Fruit fly (Drosophila melanogaster) whole organism, embryonic: Measurements from ENCODE around the gene r-cup.
A peak's percentile ranks its signal among the peaks of the same experiment; 100 is the strongest.

Experiments used
- Adf1 ChIP-seq: fragments of 200-800 bp; sonication (Bioruptor generic); IDR thresholded peaks from 2 replicates; pipeline ENCODE4 v1.3.6; 2022; ENCODE audit warnings: missing biosample characterization, missing genetic modification characterization
- CG13287 ChIP-seq: fragments of 200-800 bp; sonication (Bioruptor generic); IDR thresholded peaks from 2 replicates; pipeline ENCODE4 v1.3.6; 2022; ENCODE audit warnings: missing biosample characterization, missing genetic modification characterization; ENCODE audit not compliant: partially characterized antibody
- CG13894 ChIP-seq: fragments of 200-800 bp; sonication (Bioruptor generic); optimal IDR thresholded peaks from 3 replicates; lab custom pipeline; 2018; ENCODE audit warnings: missing biosample characterization, mild to moderate bottlenecking, missing genetic modification characterization, moderate library complexity
- CG15269 ChIP-seq: fragments of 200-800 bp; sonication (Bioruptor generic); optimal IDR thresholded peaks from 2 replicates; lab custom pipeline; 2018; ENCODE audit warnings: missing biosample characterization, mild to moderate bottlenecking, missing genetic modification characterization, moderate library complexity
- CG1529 ChIP-seq: fragments of 200-800 bp; sonication (Bioruptor generic); optimal IDR thresholded peaks from 3 replicates; lab custom pipeline; 2018; ENCODE audit warnings: missing biosample characterization, missing genetic modification characterization
- CG17385 ChIP-seq: fragments of 200-800 bp; sonication (Bioruptor generic); optimal IDR thresholded peaks from 3 replicates; lab custom pipeline; 2018; ENCODE audit warnings: missing biosample characterization, mild to moderate bottlenecking, missing genetic modification characterization
- CG18599 ChIP-seq: fragments of 200-800 bp; sonication (Bioruptor generic); optimal IDR thresholded peaks from 3 replicates; lab custom pipeline; 2017; ENCODE audit warnings: missing biosample characterization, missing genetic modification characterization, mild to moderate bottlenecking, moderate library complexity, missing genetic modification reagents
- CG2712 ChIP-seq: fragments of 200-800 bp; optimal IDR thresholded peaks from 3 replicates; lab custom pipeline; 2019; ENCODE audit warnings: missing biosample characterization, mild to moderate bottlenecking, missing genetic modification characterization, moderate library complexity
- CG2889 ChIP-seq: fragments of 200-800 bp; sonication (Bioruptor generic); IDR thresholded peaks from 3 replicates; pipeline ENCODE4 v1.3.6; 2022; ENCODE audit warnings: missing biosample characterization, missing genetic modification characterization
- CG31365 ChIP-seq: fragments of 200-800 bp; sonication (Bioruptor generic); optimal IDR thresholded peaks from 2 replicates; lab custom pipeline; 2018; ENCODE audit warnings: missing biosample characterization, mild to moderate bottlenecking, missing genetic modification characterization
- CG32532 ChIP-seq: fragments of 200-800 bp; sonication (Bioruptor generic); IDR thresholded peaks from 2 replicates; pipeline ENCODE4 v1.3.6; 2022; ENCODE audit warnings: missing biosample characterization, missing genetic modification characterization
- CG6254 ChIP-seq: fragments of 200-800 bp; sonication (Bioruptor generic); optimal IDR thresholded peaks from 3 replicates; lab custom pipeline; 2017; ENCODE audit warnings: mild to moderate bottlenecking, missing biosample characterization, missing genetic modification reagents, missing genetic modification characterization
- CG6791 ChIP-seq: fragments of 200-800 bp; sonication (Bioruptor generic); IDR thresholded peaks from 3 replicates; pipeline ENCODE4 v1.3.6; 2022; ENCODE audit warnings: missing biosample characterization, missing genetic modification characterization; ENCODE audit not compliant: partially characterized antibody
- CG6854 ChIP-seq: fragments of 200-800 bp; sonication (Bioruptor generic); optimal IDR thresholded peaks from 3 replicates; lab custom pipeline; 2017; ENCODE audit warnings: missing biosample characterization, mild to moderate bottlenecking, missing genetic modification characterization
- CG8924 ChIP-seq: fragments of 200-800 bp; optimal IDR thresholded peaks from 3 replicates; lab custom pipeline; 2019; ENCODE audit warnings: missing biosample characterization, mild to moderate bottlenecking, missing genetic modification characterization, moderate library complexity
- CG9932 ChIP-seq: fragments of 200-800 bp; sonication (Bioruptor generic); IDR thresholded peaks from 2 replicates; pipeline ENCODE4 v1.3.6; 2022; ENCODE audit warnings: missing biosample characterization, missing genetic modification characterization
- Dip2 ChIP-seq: fragments of 200-800 bp; sonication (Bioruptor generic); IDR thresholded peaks from 2 replicates; pipeline ENCODE4 v1.3.6; 2022; ENCODE audit warnings: missing biosample characterization, missing genetic modification characterization
- Hand ChIP-seq: fragments of 200-800 bp; sonication (Bioruptor generic); optimal IDR thresholded peaks from 2 replicates; lab custom pipeline; 2017; ENCODE audit warnings: mild to moderate bottlenecking, missing biosample characterization, missing genetic modification reagents, missing genetic modification characterization
- Med ChIP-seq: fragments of 200-800 bp; sonication (Bioruptor generic); peaks from one replicate; lab custom pipeline; 2016; ENCODE audit warnings: missing biosample characterization, missing genetic modification characterization, mild to moderate bottlenecking, inconsistent platforms, moderate library complexity
- Mrtf ChIP-seq: fragments of 200-800 bp; sonication (Bioruptor generic); IDR thresholded peaks from 3 replicates; pipeline ENCODE4 v1.3.6; 2022; ENCODE audit warnings: missing biosample characterization, missing genetic modification characterization
- Poxn ChIP-seq: fragments of 200-800 bp; sonication (Bioruptor generic); IDR thresholded peaks from 2 replicates; pipeline ENCODE4 v1.3.6; 2022; ENCODE audit warnings: missing biosample characterization, missing genetic modification characterization
- Trl ChIP-seq, 3 experiments: fragments of >200 bp in 2 of 3; fragments of 200-800 bp in 1 of 3; sonication (Bioruptor generic) in 1 of 3; optimal IDR thresholded peaks; 2 replicates in 1 of 3; 3 replicates in 2 of 3; lab custom pipeline; 2016 to 2017; ENCODE audit warnings: missing biosample characterization in 1 of 3, missing genetic modification characterization in 1 of 3
- YL-1 ChIP-seq: fragments of 200-800 bp; sonication (Bioruptor generic); optimal IDR thresholded peaks from 3 replicates; lab custom pipeline; 2017; ENCODE audit warnings: missing biosample characterization, mild to moderate bottlenecking, missing genetic modification characterization
- bigmax ChIP-seq: fragments of 200-800 bp; sonication (Bioruptor generic); optimal IDR thresholded peaks from 2 replicates; lab custom pipeline; 2018; ENCODE audit warnings: missing biosample characterization, mild to moderate bottlenecking, missing genetic modification characterization
- cato ChIP-seq: fragments of 200-800 bp; sonication (Bioruptor generic); optimal IDR thresholded peaks from 2 replicates; lab custom pipeline; 2016; ENCODE audit warnings: missing biosample characterization, missing genetic modification characterization, borderline replicate concordance
- caup ChIP-seq: fragments of 200-800 bp; sonication (Bioruptor generic); optimal IDR thresholded peaks from 3 replicates; lab custom pipeline; 2017; ENCODE audit warnings: missing biosample characterization, mild to moderate bottlenecking, missing genetic modification characterization, moderate library complexity; ENCODE audit not compliant: severe bottlenecking
- chn ChIP-seq: fragments of 200-800 bp; sonication (Bioruptor generic); optimal IDR thresholded peaks from 2 replicates; lab custom pipeline; 2016; ENCODE audit warnings: missing biosample characterization, missing genetic modification characterization
- ci ChIP-seq: fragments of 200-800 bp; sonication (Bioruptor generic); IDR thresholded peaks from 3 replicates; pipeline ENCODE4 v1.3.6; 2022; ENCODE audit warnings: missing biosample characterization, missing genetic modification characterization
- crol ChIP-seq: fragments of 200-800 bp; sonication (Bioruptor generic); IDR thresholded peaks from 2 replicates; pipeline ENCODE4 v1.3.6; 2022; ENCODE audit warnings: missing biosample characterization, missing genetic modification characterization
- esg ChIP-seq: fragments of 200-800 bp; sonication (Bioruptor generic); conservative IDR thresholded peaks from 2 replicates; pipeline ENCODE4 v1.3.6; 2022; ENCODE audit warnings: missing biosample characterization, missing genetic modification characterization
- gce ChIP-seq: fragments of 200-800 bp; sonication (Bioruptor generic); IDR thresholded peaks from 3 replicates; pipeline ENCODE4 v1.3.6; 2022; ENCODE audit warnings: missing biosample characterization, missing genetic modification characterization
- gem ChIP-seq: fragments of 200-800 bp; sonication (Bioruptor generic); optimal IDR thresholded peaks from 2 replicates; lab custom pipeline; 2019; ENCODE audit warnings: missing biosample characterization, mild to moderate bottlenecking, missing genetic modification characterization, moderate library complexity
- ind ChIP-seq: fragments of 200-800 bp; sonication (Bioruptor generic); optimal IDR thresholded peaks from 3 replicates; lab custom pipeline; 2016; ENCODE audit warnings: missing biosample characterization, missing genetic modification characterization
- klu ChIP-seq: fragments of 200-800 bp; sonication (Bioruptor generic); IDR thresholded peaks from 2 replicates; pipeline ENCODE4 v1.3.6; 2022; ENCODE audit warnings: missing biosample characterization, missing genetic modification characterization
- lbe ChIP-seq: fragments of 200-800 bp; sonication (Bioruptor generic); optimal IDR thresholded peaks from 2 replicates; lab custom pipeline; 2016; ENCODE audit warnings: missing biosample characterization, mild to moderate bottlenecking, missing genetic modification characterization
- maf-S ChIP-seq: fragments of 200-800 bp; sonication (Bioruptor generic); optimal IDR thresholded peaks from 2 replicates; lab custom pipeline; 2016; ENCODE audit warnings: missing biosample characterization, missing genetic modification characterization
- oc ChIP-seq: fragments of 200-800 bp; sonication (Bioruptor generic); optimal IDR thresholded peaks from 2 replicates; lab custom pipeline; 2018; ENCODE audit warnings: missing biosample characterization, mild to moderate bottlenecking, missing genetic modification characterization, moderate library complexity
- odd ChIP-seq: fragments of 200-800 bp; sonication (Bioruptor generic); optimal IDR thresholded peaks from 2 replicates; lab custom pipeline; 2017; ENCODE audit warnings: missing biosample characterization, mild to moderate bottlenecking, missing genetic modification characterization
- pfk ChIP-seq: fragments of 200-800 bp; sonication (Bioruptor generic); optimal IDR thresholded peaks from 2 replicates; lab custom pipeline; 2018; ENCODE audit warnings: missing biosample characterization, mild to moderate bottlenecking, missing genetic modification characterization, moderate library complexity
- pzg ChIP-seq: fragments of 200-800 bp; sonication (Bioruptor generic); optimal IDR thresholded peaks from 3 replicates; lab custom pipeline; 2018; ENCODE audit warnings: missing biosample characterization, mild to moderate bottlenecking, missing genetic modification characterization, moderate library complexity
- salm ChIP-seq: fragments of 200-800 bp; sonication (Bioruptor generic); optimal IDR thresholded peaks from 2 replicates; lab custom pipeline; 2018; ENCODE audit warnings: missing biosample characterization, mild to moderate bottlenecking, missing genetic modification characterization
- sc ChIP-seq, 3 experiments: fragments of >200 bp in 2 of 3; fragments of 200-800 bp in 1 of 3; sonication (Bioruptor generic) in 1 of 3; optimal IDR thresholded peaks; 2 replicates in 2 of 3; 3 replicates in 1 of 3; lab custom pipeline; 2017; ENCODE audit warnings: mild to moderate bottlenecking in 1 of 3, missing biosample characterization in 1 of 3, missing genetic modification characterization in 1 of 3, missing genetic modification reagents in 1 of 3
- seq ChIP-seq: fragments of 200-800 bp; sonication (Bioruptor generic); IDR thresholded peaks from 2 replicates; pipeline ENCODE4 v1.3.6; 2022; ENCODE audit warnings: missing biosample characterization, missing genetic modification characterization
- sim ChIP-seq: fragments of 200-800 bp; sonication (Bioruptor generic); IDR thresholded peaks from 2 replicates; pipeline ENCODE4 v1.3.6; 2022; ENCODE audit warnings: missing biosample characterization, missing genetic modification characterization
- slp2 ChIP-seq: fragments of 200-800 bp; sonication (Bioruptor generic); optimal IDR thresholded peaks from 2 replicates; lab custom pipeline; 2016; ENCODE audit warnings: missing biosample characterization, missing genetic modification characterization
- tna ChIP-seq: fragments of 200-800 bp; sonication (Bioruptor generic); IDR thresholded peaks from 2 replicates; pipeline ENCODE4 v1.3.6; 2022; ENCODE audit warnings: missing biosample characterization, missing genetic modification characterization; ENCODE audit not compliant: partially characterized antibody
- twi ChIP-seq: fragments of 200-800 bp; optimal IDR thresholded peaks from 2 replicates; lab custom pipeline; 2019; ENCODE audit warnings: missing biosample characterization, mild to moderate bottlenecking, missing genetic modification characterization, moderate library complexity
- vfl ChIP-seq: fragments of 200-800 bp; sonication (Bioruptor generic); optimal IDR thresholded peaks from 2 replicates; lab custom pipeline; 2016; ENCODE audit warnings: missing biosample characterization, missing genetic modification characterization
- zf30C ChIP-seq: fragments of 200-800 bp; sonication (Bioruptor generic); optimal IDR thresholded peaks from 3 replicates; lab custom pipeline; 2018; ENCODE audit warnings: missing biosample characterization, mild to moderate bottlenecking, missing genetic modification characterization

Gene r-cup

dm6 chrX:21058991-21059390, 33.3 kb upstream of the r-cup start (continued):
- peak; percentile 94 for TF ChIP-seq CG15269 (tag; lab: Kevin White, UChicago)
- peak; percentile 60 for TF ChIP-seq Hand (GFP tag; lab: Kevin White, UChicago)
- no peak for TF ChIP-seq Dip2 (GFP tag; lab: Robert Waterston, UW)
- TF ChIP-seq gce (GFP tag; lab: Robert Waterston, UW) = peak; percentile 76; the same call in 2 of the 3 replicates
- no peak for TF ChIP-seq bigmax
- TF ChIP-seq oc (tag; lab: Kevin White, UChicago) = peak; percentile 93
- TF ChIP-seq slp2 (GFP tag; lab: Kevin White, UChicago) = peak; percentile 84
- TF ChIP-seq seq (GFP tag; lab: Robert Waterston, UW) = peak; percentile 90
- no peak for TF ChIP-seq CG13287 (GFP tag; lab: Robert Waterston, UW)
- TF ChIP-seq CG9932 (GFP tag; lab: Robert Waterston, UW) = peak; percentile 56; the same call in 1 of the 2 replicates
- peak; percentile 60 for TF ChIP-seq vfl (GFP tag; lab: Kevin White, UChicago)
- no peak for TF ChIP-seq CG6791 (GFP tag; lab: Robert Waterston, UW)
- TF ChIP-seq ind = peak; percentile 89
- peak; percentile 91 for TF ChIP-seq salm (tag; lab: Kevin White, UChicago)
- peak; percentile 62 for TF ChIP-seq YL-1
- peak; percentile 75 for TF ChIP-seq CG2889
- peak; percentile 22; the same call in 1 of the 2 replicates for TF ChIP-seq Adf1 (GFP tag; lab: Robert Waterston, UW)
- TF ChIP-seq klu (GFP tag; lab: Robert Waterston, UW) = peak; percentile 47
- TF ChIP-seq sc (optimal IDR thresholded peaks at IDR 0.05; lab: Kevin White, UChicago) = no peak
- TF ChIP-seq sc (GFP tag; optimal IDR thresholded peaks at IDR 0.05; lab: Kevin White, UChicago) = peak; percentile 74
- no peak for TF ChIP-seq crol
- peak; percentile 40; the same call in 1 of the 2 replicates for TF ChIP-seq sim (GFP tag; lab: Robert Waterston, UW)
- TF ChIP-seq CG31365 = peak; percentile 73
- TF ChIP-seq Trl (optimal IDR thresholded peaks at IDR 0.05; lab: Kevin White, UChicago) = no peak
- TF ChIP-seq Trl (GFP tag; optimal IDR thresholded peaks at IDR 0.05; lab: Kevin White, UChicago) = peak; percentile 84
- peak; percentile 77 for TF ChIP-seq caup (GFP tag; lab: Kevin White, UChicago)
- TF ChIP-seq CG13894 (tag; lab: Kevin White, UChicago) = no peak
- peak; percentile 82 for TF ChIP-seq maf-S (GFP tag; lab: Kevin White, UChicago)
- TF ChIP-seq Med (GFP tag; lab: Kevin White, UChicago) = peak; percentile 99
- peak; percentile 74 for TF ChIP-seq zf30C (GFP tag; lab: Kevin White, UChicago)
- TF ChIP-seq CG32532 (GFP tag; lab: Robert Waterston, UW) = peak; percentile 62
- peak; percentile 95 for TF ChIP-seq gem (tag; lab: Kevin White, UChicago)
- TF ChIP-seq odd (GFP tag; lab: Kevin White, UChicago) = peak; percentile 89
- TF ChIP-seq CG1529 (GFP tag; lab: Kevin White, UChicago) = peak; percentile 89
- peak; percentile 80 for TF ChIP-seq Mrtf (GFP tag; lab: Robert Waterston, UW)
- 0 out of 2 replicates have a peak, but pooled peaks have one; percentile 9 for TF ChIP-seq Poxn (GFP tag; lab: Robert Waterston, UW)
- TF ChIP-seq cato (GFP tag; lab: Kevin White, UChicago) = peak; percentile 75
- peak; percentile 90 for TF ChIP-seq chn (GFP tag; lab: Kevin White, UChicago)
- TF ChIP-seq CG2712 (tag; lab: Kevin White, UChicago) = peak; percentile 88
- TF ChIP-seq CG17385 = peak; percentile 91
- no peak for TF ChIP-seq pzg (GFP tag; lab: Kevin White, UChicago)
- TF ChIP-seq twi (tag; lab: Kevin White, UChicago) = peak; percentile 80
- TF ChIP-seq CG6854 (GFP tag; lab: Kevin White, UChicago) = peak; percentile 24
- peak; percentile 87 for TF ChIP-seq CG18599 (GFP tag; lab: Kevin White, UChicago)
- no peak for TF ChIP-seq tna
- TF ChIP-seq esg (GFP tag; lab: Robert Waterston, UW) = peak; percentile 83
- TF ChIP-seq CG8924 (tag; lab: Kevin White, UChicago) = peak; percentile 90
- peak; percentile 96 for TF ChIP-seq ci (GFP tag; lab: Robert Waterston, UW)
- TF ChIP-seq pfk (GFP tag; lab: Kevin White, UChicago) = no peak
- peak; percentile 83 for TF ChIP-seq CG6254
- TF ChIP-seq lbe = no peak
